Fruit fly (Drosophila melanogaster) whole organism, embryonic: ENCODE measurements around the gene IntS6.
A peak's percentile ranks its signal among the peaks of the same experiment; 100 is the strongest.

ENCODE experiments used
- CG10366 ChIP-seq: fragments of 200-800 bp; sonication (Bioruptor generic); IDR thresholded peaks from 2 replicates; pipeline ENCODE4 v1.3.6; 2022; ENCODE audit warnings: missing biosample characterization, missing genetic modification characterization
- CG13894 ChIP-seq: fragments of 200-800 bp; sonication (Bioruptor generic); optimal IDR thresholded peaks from 3 replicates; lab custom pipeline; 2018; ENCODE audit warnings: missing biosample characterization, mild to moderate bottlenecking, missing genetic modification characterization, moderate library complexity
- CG14014 ChIP-seq: fragments of 200-800 bp; sonication (Bioruptor generic); IDR thresholded peaks from 2 replicates; pipeline ENCODE4 v1.3.6; 2022; ENCODE audit warnings: missing biosample characterization, missing genetic modification characterization
- CG1602 ChIP-seq: fragments of 200-800 bp; sonication (Bioruptor generic); optimal IDR thresholded peaks from 3 replicates; lab custom pipeline; 2016; ENCODE audit warnings: missing biosample characterization, missing genetic modification characterization
- CG1792 ChIP-seq: fragments of 200-800 bp; sonication (Bioruptor generic); optimal IDR thresholded peaks from 2 replicates; lab custom pipeline; 2016; ENCODE audit warnings: missing biosample characterization, missing genetic modification characterization
- CG2712 ChIP-seq: fragments of 200-800 bp; optimal IDR thresholded peaks from 3 replicates; lab custom pipeline; 2019; ENCODE audit warnings: missing biosample characterization, mild to moderate bottlenecking, missing genetic modification characterization, moderate library complexity
- CG31224 ChIP-seq: fragments of 200-800 bp; sonication (Bioruptor generic); IDR thresholded peaks from 2 replicates; pipeline ENCODE4 v1.3.6; 2022; ENCODE audit warnings: missing biosample characterization, missing genetic modification characterization
- CG3281 ChIP-seq: fragments of 200-800 bp; sonication (Bioruptor generic); optimal IDR thresholded peaks from 3 replicates; lab custom pipeline; 2017; ENCODE audit warnings: missing biosample characterization, mild to moderate bottlenecking, missing genetic modification characterization
- CG3995 ChIP-seq: fragments of 200-800 bp; sonication (Bioruptor generic); optimal IDR thresholded peaks from 3 replicates; lab custom pipeline; 2016; ENCODE audit warnings: missing biosample characterization, missing genetic modification characterization
- CG7786 ChIP-seq: fragments of 200-800 bp; sonication (Bioruptor generic); optimal IDR thresholded peaks from 2 replicates; lab custom pipeline; 2016; ENCODE audit warnings: missing biosample characterization, missing genetic modification characterization
- CG7987 ChIP-seq: fragments of 200-800 bp; sonication (Bioruptor generic); optimal IDR thresholded peaks from 2 replicates; lab custom pipeline; 2018; ENCODE audit warnings: missing biosample characterization, mild to moderate bottlenecking, missing genetic modification characterization, moderate library complexity
- CG8924 ChIP-seq: fragments of 200-800 bp; optimal IDR thresholded peaks from 3 replicates; lab custom pipeline; 2019; ENCODE audit warnings: missing biosample characterization, mild to moderate bottlenecking, missing genetic modification characterization, moderate library complexity
- D ChIP-seq, 2 experiments: fragments of 200-800 bp in 1 of 2; fragments of >200 bp in 1 of 2; sonication (Bioruptor generic) in 1 of 2; optimal IDR thresholded peaks; 2 replicates in 1 of 2; 3 replicates in 1 of 2; lab custom pipeline; 2017; ENCODE audit warnings: mild to moderate bottlenecking in 1 of 2, missing biosample characterization in 1 of 2, missing genetic modification characterization in 1 of 2, missing genetic modification reagents in 1 of 2
- D19B ChIP-seq: fragments of 200-800 bp; sonication (Bioruptor generic); optimal IDR thresholded peaks from 2 replicates; lab custom pipeline; 2017; ENCODE audit warnings: missing biosample characterization, mild to moderate bottlenecking, missing genetic modification characterization
- Dbx ChIP-seq: fragments of 200-800 bp; sonication (Bioruptor generic); IDR thresholded peaks from 3 replicates; pipeline ENCODE4 v1.3.6; 2022; ENCODE audit warnings: missing biosample characterization, missing genetic modification characterization
- Deaf1 ChIP-seq: fragments of 200-800 bp; optimal IDR thresholded peaks from 3 replicates; lab custom pipeline; 2019; ENCODE audit warnings: missing biosample characterization, mild to moderate bottlenecking, missing genetic modification characterization, moderate library complexity
- ERR ChIP-seq: fragments of 200-800 bp; sonication (Bioruptor generic); optimal IDR thresholded peaks from 2 replicates; lab custom pipeline; 2016; ENCODE audit warnings: missing biosample characterization, missing genetic modification characterization
- H15 ChIP-seq: fragments of 200-800 bp; sonication (Bioruptor generic); IDR thresholded peaks from 3 replicates; pipeline ENCODE4 v1.3.6; 2022; ENCODE audit warnings: missing biosample characterization, missing genetic modification characterization
- H2.0 ChIP-seq: fragments of 200-800 bp; sonication (Bioruptor generic); IDR thresholded peaks from 2 replicates; pipeline ENCODE4 v1.3.6; 2022; ENCODE audit warnings: missing biosample characterization, missing genetic modification characterization
- Hsf ChIP-seq: fragments of 200-800 bp; sonication (Bioruptor generic); optimal IDR thresholded peaks from 3 replicates; lab custom pipeline; 2016; ENCODE audit warnings: missing biosample characterization, missing genetic modification characterization
- Lhr ChIP-seq: fragments of 200-800 bp; sonication (Bioruptor generic); optimal IDR thresholded peaks from 3 replicates; lab custom pipeline; 2017; ENCODE audit warnings: mild to moderate bottlenecking, missing biosample characterization, missing genetic modification reagents, missing genetic modification characterization
- MBD-R2 ChIP-seq: fragments of 200-800 bp; sonication (Bioruptor generic); IDR thresholded peaks from 2 replicates; pipeline ENCODE4 v1.3.6; 2022; ENCODE audit warnings: missing biosample characterization, missing genetic modification characterization
- Meics ChIP-seq: fragments of 200-800 bp; sonication (Bioruptor generic); optimal IDR thresholded peaks from 2 replicates; lab custom pipeline; 2017; ENCODE audit warnings: missing biosample characterization, mild to moderate bottlenecking, missing genetic modification characterization
- Nf-YA ChIP-seq: fragments of 200-800 bp; sonication (Bioruptor generic); IDR thresholded peaks from 2 replicates; pipeline ENCODE4 v1.3.6; 2022; ENCODE audit warnings: missing biosample characterization, missing genetic modification characterization
- Optix ChIP-seq: fragments of 200-800 bp; sonication (Bioruptor generic); IDR thresholded peaks from 3 replicates; pipeline ENCODE4 v1.3.6; 2022; ENCODE audit warnings: missing biosample characterization, missing genetic modification characterization
- PHDP ChIP-seq: fragments of 200-800 bp; sonication (Bioruptor generic); optimal IDR thresholded peaks from 3 replicates; lab custom pipeline; 2018; ENCODE audit warnings: missing biosample characterization, mild to moderate bottlenecking, missing genetic modification characterization, moderate library complexity
- Pdp1 ChIP-seq, 2 experiments: fragments of 200-800 bp; sonication (Bioruptor generic); optimal IDR thresholded peaks; 3 replicates each; lab custom pipeline; 2016; ENCODE audit warnings: missing biosample characterization in 2 of 2, missing genetic modification characterization in 2 of 2, mild to moderate bottlenecking in 1 of 2, moderate library complexity in 1 of 2
- Sin3A ChIP-seq: fragments of >200 bp; optimal IDR thresholded peaks from 2 replicates; lab custom pipeline; 2018
- Sox102F ChIP-seq: fragments of 200-800 bp; sonication (Bioruptor generic); optimal IDR thresholded peaks from 2 replicates; lab custom pipeline; 2018; ENCODE audit warnings: missing biosample characterization, mild to moderate bottlenecking, missing genetic modification characterization, moderate library complexity
- Trl ChIP-seq, 3 experiments: fragments of >200 bp in 2 of 3; fragments of 200-800 bp in 1 of 3; sonication (Bioruptor generic) in 1 of 3; optimal IDR thresholded peaks; 2 replicates in 1 of 3; 3 replicates in 2 of 3; lab custom pipeline; 2016 to 2017; ENCODE audit warnings: missing biosample characterization in 1 of 3, missing genetic modification characterization in 1 of 3
- ash1 ChIP-seq: fragments of 200-800 bp; sonication (Bioruptor generic); optimal IDR thresholded peaks from 2 replicates; lab custom pipeline; 2018; ENCODE audit warnings: missing biosample characterization, mild to moderate bottlenecking, missing genetic modification characterization
- az2 ChIP-seq: fragments of 200-800 bp; sonication (Bioruptor generic); optimal IDR thresholded peaks from 3 replicates; lab custom pipeline; 2016; ENCODE audit warnings: missing biosample characterization, missing genetic modification characterization
- croc ChIP-seq: fragments of 200-800 bp; sonication (Bioruptor generic); conservative IDR thresholded peaks from 3 replicates; pipeline ENCODE4 v1.3.6; 2022; ENCODE audit warnings: missing biosample characterization, missing genetic modification characterization
- da ChIP-seq: fragments of 200-800 bp; sonication (Bioruptor generic); optimal IDR thresholded peaks from 2 replicates; lab custom pipeline; 2016; ENCODE audit warnings: missing biosample characterization, missing genetic modification characterization
- emc ChIP-seq: fragments of 200-800 bp; sonication (Bioruptor generic); optimal IDR thresholded peaks from 2 replicates; lab custom pipeline; 2016; ENCODE audit warnings: missing biosample characterization, missing genetic modification characterization
- fd3F ChIP-seq: fragments of 200-800 bp; sonication (Bioruptor generic); optimal IDR thresholded peaks from 2 replicates; lab custom pipeline; 2018; ENCODE audit warnings: missing biosample characterization, mild to moderate bottlenecking, missing genetic modification characterization, moderate library complexity
- fd96Cb ChIP-seq: fragments of 200-800 bp; sonication (Bioruptor generic); optimal IDR thresholded peaks from 2 replicates; lab custom pipeline; 2018; ENCODE audit warnings: missing biosample characterization, mild to moderate bottlenecking, missing genetic modification characterization, moderate library complexity
- fru ChIP-seq: fragments of >200 bp; optimal IDR thresholded peaks from 2 replicates; lab custom pipeline; 2017
- grn ChIP-seq: fragments of 200-800 bp; sonication (Bioruptor generic); optimal IDR thresholded peaks from 3 replicates; lab custom pipeline; 2017; ENCODE audit warnings: missing biosample characterization, missing genetic modification characterization
- lab ChIP-seq: fragments of 200-800 bp; sonication (Bioruptor generic); optimal IDR thresholded peaks from 3 replicates; lab custom pipeline; 2017; ENCODE audit warnings: missing biosample characterization, missing genetic modification characterization, mild to moderate bottlenecking, moderate library complexity, missing genetic modification reagents
- nmo ChIP-seq: fragments of 200-800 bp; sonication (Bioruptor generic); optimal IDR thresholded peaks from 2 replicates; lab custom pipeline; 2018; ENCODE audit warnings: missing biosample characterization, mild to moderate bottlenecking, missing genetic modification characterization, moderate library complexity
- odd ChIP-seq: fragments of 200-800 bp; sonication (Bioruptor generic); optimal IDR thresholded peaks from 2 replicates; lab custom pipeline; 2017; ENCODE audit warnings: missing biosample characterization, mild to moderate bottlenecking, missing genetic modification characterization
- onecut ChIP-seq: fragments of 200-800 bp; sonication (Bioruptor generic); IDR thresholded peaks from 2 replicates; pipeline ENCODE4 v1.3.6; 2022; ENCODE audit warnings: missing biosample characterization, missing genetic modification characterization
- otp ChIP-seq: fragments of 200-800 bp; sonication (Bioruptor generic); IDR thresholded peaks from 3 replicates; pipeline ENCODE4, ENCODE4 v1.3.6; 2022; ENCODE audit warnings: missing biosample characterization, missing genetic modification characterization
- repo ChIP-seq: fragments of 200-800 bp; sonication (Bioruptor generic); optimal IDR thresholded peaks from 2 replicates; lab custom pipeline; 2016; ENCODE audit warnings: missing biosample characterization, missing genetic modification characterization
- run ChIP-seq: fragments of 200-800 bp; sonication (Bioruptor generic); optimal IDR thresholded peaks from 3 replicates; lab custom pipeline; 2018; ENCODE audit warnings: missing biosample characterization, mild to moderate bottlenecking, missing genetic modification characterization
- sima ChIP-seq: fragments of 200-800 bp; sonication (Bioruptor generic); optimal IDR thresholded peaks from 2 replicates; lab custom pipeline; 2016; ENCODE audit warnings: missing biosample characterization, missing genetic modification characterization
- sqz ChIP-seq: fragments of 200-800 bp; sonication (Bioruptor generic); optimal IDR thresholded peaks from 3 replicates; lab custom pipeline; 2018; ENCODE audit warnings: missing biosample characterization, mild to moderate bottlenecking, missing genetic modification characterization
- ttk ChIP-seq: fragments of 200-800 bp; sonication (Bioruptor generic); IDR thresholded peaks from 2 replicates; pipeline ENCODE4 v2.1.2; 2022; ENCODE audit warnings: missing biosample characterization, missing genetic modification characterization
- usp ChIP-seq: fragments of >200 bp; optimal IDR thresholded peaks from 2 replicates; lab custom pipeline; 2017; ENCODE audit warnings: missing biosample characterization, missing genetic modification characterization

The IntS6 gene

dm6 chrX:5699824-5700498, 47.1 kb downstream of the IntS6 start (continued):
- TF ChIP-seq MBD-R2 (GFP tag; lab: Robert Waterston, UW) (no peak), Dbx (GFP tag; lab: Robert Waterston, UW) (0 out of 3 replicates have a peak, but pooled peaks have one; percentile 36), Hsf (GFP tag; lab: Kevin White, UChicago) (peak; percentile 44), CG2712 (tag; lab: Kevin White, UChicago) (peak; percentile 75), CG7786 (no peak), da (GFP tag; lab: Kevin White, UChicago) (no peak), az2 (GFP tag; lab: Kevin White, UChicago) (peak; percentile 43), CG1602 (GFP tag; lab: Kevin White, UChicago) (peak; percentile 52), Meics (GFP tag; lab: Kevin White, UChicago) (peak; percentile 55), usp (no peak), nmo (GFP tag; lab: Kevin White, UChicago) (peak; percentile 79), CG31224 (GFP tag; lab: Robert Waterston, UW) (no peak), repo (GFP tag; lab: Kevin White, UChicago) (no peak), fd3F (GFP tag; lab: Kevin White, UChicago) (peak; percentile 40), otp (peak; percentile 39; the same call in 1 of the 3 replicates), sima (GFP tag; lab: Kevin White, UChicago) (no peak), lab (GFP tag; lab: Kevin White, UChicago) (peak; percentile 77), fru (lab: Kevin White, UChicago) (no peak), CG3995 (GFP tag; lab: Kevin White, UChicago) (no peak), CG3281 (GFP tag; lab: Kevin White, UChicago) (peak; percentile 68), CG1792 (GFP tag; lab: Kevin White, UChicago) (no peak), emc (GFP tag; lab: Kevin White, UChicago) (no peak), Trl (optimal IDR thresholded peaks at IDR 0.05; lab: Kevin White, UChicago) (no peak), Trl (GFP tag; optimal IDR thresholded peaks at IDR 0.05; lab: Kevin White, UChicago) (peak; percentile 8), Nf-YA (GFP tag; lab: Robert Waterston, UW) (peak; percentile 32; the same call in 1 of the 2 replicates), D (optimal IDR thresholded peaks at IDR 0.05; lab: Kevin White, UChicago) (no peak), D (GFP tag; optimal IDR thresholded peaks at IDR 0.05; lab: Kevin White, UChicago) (peak; percentile 54), fd96Cb (peak; percentile 78), croc (GFP tag; lab: Robert Waterston, UW) (peak; percentile 48; the same call in 2 of the 3 replicates), D19B (GFP tag; lab: Kevin White, UChicago) (peak; percentile 89), CG13894 (peak; percentile 81), Lhr (GFP tag; lab: Kevin White, UChicago) (no peak), ttk (GFP tag; lab: Robert Waterston, UW) (peak; percentile 41; the same call in 1 of the 2 replicates), Optix (GFP tag; lab: Robert Waterston, UW) (peak; percentile 52; the same call in 2 of the 3 replicates), ERR (GFP tag; lab: Kevin White, UChicago) (no peak), run (tag; lab: Kevin White, UChicago) (peak; percentile 38), CG10366 (GFP tag; lab: Robert Waterston, UW) (peak; percentile 57), Deaf1 (tag; lab: Kevin White, UChicago) (peak; percentile 54), H15 (GFP tag; lab: Robert Waterston, UW) (peak; percentile 33; the same call in 1 of the 3 replicates), CG14014 (GFP tag; lab: Robert Waterston, UW) (no peak), Pdp1 (GFP tag; optimal IDR thresholded peaks at IDR 0.05; lab: Kevin White, UChicago) (peak; percentile 47 to 57), CG7987 (GFP tag; lab: Kevin White, UChicago) (no peak), H2.0 (no peak), sqz (peak; percentile 27), CG8924 (peak; percentile 67), ash1 (GFP tag; lab: Kevin White, UChicago) (no peak), PHDP (tag; lab: Kevin White, UChicago) (peak; percentile 74), odd (GFP tag; lab: Kevin White, UChicago) (peak; percentile 45), Sox102F (GFP tag; lab: Kevin White, UChicago) (peak; percentile 83), grn (GFP tag; lab: Kevin White, UChicago) (no peak), onecut (no peak), Sin3A (lab: Kevin White, UChicago) (no peak)
